Worm (Caenorhabditis elegans): Measurements from ENCODE around the gene Y39G8B.10.

DNA sequence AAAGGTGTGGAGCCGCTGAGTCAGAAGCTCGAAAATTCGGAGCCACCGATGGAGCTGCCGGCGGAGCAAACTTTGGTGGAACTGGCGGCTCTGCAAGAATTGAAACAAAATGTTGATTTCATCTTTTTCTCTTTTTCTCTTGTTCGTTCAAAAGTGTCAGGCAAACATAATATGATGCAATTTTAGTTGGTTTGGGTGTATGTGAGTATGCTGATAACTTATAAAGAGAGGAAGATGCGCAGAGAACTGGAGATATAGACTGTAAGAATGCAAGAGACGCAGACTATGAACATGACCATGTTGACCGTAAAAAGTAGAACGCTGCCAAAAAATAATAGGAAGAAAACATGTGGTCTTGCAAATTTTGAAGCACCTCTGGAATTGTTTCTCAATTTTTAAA is 28.8 kb downstream of the Y39G8B.10 start:
- TF ChIP-seq pha-4 (tag; optimal IDR thresholded peaks at IDR 0.05) (no peak), ztf-11 (tag; optimal IDR thresholded peaks at IDR 0.05) (no peak), lin-13 (tag; optimal IDR thresholded peaks at IDR 0.05) (no peak), mab-5 (tag; optimal IDR thresholded peaks at IDR 0.05) (no peak), ces-1 (GFP tag; optimal IDR thresholded peaks at IDR 0.05) (no peak), mep-1 (tag; optimal IDR thresholded peaks at IDR 0.05) (no peak), mls-2 (tag; optimal IDR thresholded peaks at IDR 0.05) (no peak), unc-62 (GFP tag; optimal IDR thresholded peaks at IDR 0.05) (no peak), snpc-4 (tag; optimal IDR thresholded peaks at IDR 0.05) (no peak), nhr-237 (tag; optimal IDR thresholded peaks at IDR 0.05) (no peak)

Measured in whole organism, mixed stage, embryonic.